Worm (Caenorhabditis elegans): ENCODE data around the gene W02B8.1.

Gene W02B8.1

DNA sequence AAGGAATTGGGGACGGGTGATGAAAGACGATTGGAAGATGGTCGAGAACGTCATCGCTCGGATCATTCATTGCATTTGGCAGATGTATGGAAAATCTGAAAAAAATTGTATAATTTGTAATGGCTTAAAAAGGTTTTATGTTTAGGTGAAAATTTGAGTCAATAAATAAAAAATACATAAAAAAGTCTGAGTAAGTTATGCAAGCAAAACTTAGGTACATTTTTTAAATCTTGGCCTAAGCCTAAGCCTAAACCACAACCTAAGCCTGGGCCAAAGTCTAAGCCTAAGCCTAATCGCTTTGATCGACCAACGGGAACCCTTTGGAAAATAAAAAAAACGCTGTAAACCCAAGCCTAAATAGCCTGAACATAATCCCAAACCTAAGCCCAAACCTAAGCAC lies 30.0 kb upstream of the W02B8.1 start, which contains the start of gene hot-3:
hot-3 (minus strand) TSS at position 101 of the 400 bp plus-strand sequence.
- TF ChIP-seq mdl-1 (tag; optimal IDR thresholded peaks at IDR 0.05): no peak
- no peak for TF ChIP-seq lsy-2 (tag; optimal IDR thresholded peaks at IDR 0.05)
- no peak for TF ChIP-seq lin-13 (GFP tag; optimal IDR thresholded peaks at IDR 0.05)
- no peak for TF ChIP-seq C34F6.9 (tag; optimal IDR thresholded peaks at IDR 0.05)
- no peak for TF ChIP-seq ama-1 (optimal IDR thresholded peaks at IDR 0.05)
- TF ChIP-seq dmd-4 (tag; optimal IDR thresholded peaks at IDR 0.05): no peak
- no peak for TF ChIP-seq sma-3 (GFP tag; optimal IDR thresholded peaks at IDR 0.05)
- TF ChIP-seq nhr-10 (tag; optimal IDR thresholded peaks at IDR 0.05): no peak
- no peak for TF ChIP-seq unc-39 (tag; optimal IDR thresholded peaks at IDR 0.05)

DNA sequence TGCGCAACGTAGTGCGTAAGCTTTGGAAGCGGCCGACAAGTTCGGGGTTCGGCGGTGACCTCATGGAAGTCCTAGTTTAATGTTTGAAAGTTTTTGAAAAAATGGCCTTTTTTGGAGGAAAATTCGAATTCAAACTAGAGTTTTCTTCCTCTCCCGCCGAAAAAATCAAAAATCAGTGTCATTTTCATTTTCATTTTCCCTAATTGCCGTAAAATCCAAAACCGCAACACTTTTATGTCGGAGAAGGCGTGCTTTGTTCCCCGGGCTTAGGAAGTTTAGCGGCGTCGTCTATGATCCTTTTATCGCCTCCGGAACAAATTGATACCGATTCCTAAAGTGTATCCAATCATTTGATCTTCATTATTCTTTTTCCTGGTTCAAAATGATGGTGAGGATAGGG lies 23.0 kb upstream of the W02B8.1 start, which contains the start of gene mltn-5:
mltn-5 (plus strand) TSS at position 301 of the 400 bp plus-strand sequence.
- no peak for TF ChIP-seq ZK546.5 (tag; optimal IDR thresholded peaks at IDR 0.05)
- TF ChIP-seq ama-1 (optimal IDR thresholded peaks at IDR 0.05): no peak
- no peak for TF ChIP-seq nhr-237 (tag; optimal IDR thresholded peaks at IDR 0.05)
- TF ChIP-seq unc-62 (GFP tag; optimal IDR thresholded peaks at IDR 0.05): no peak
- TF ChIP-seq unc-55 (GFP tag; optimal IDR thresholded peaks at IDR 0.05): no peak
- no peak for TF ChIP-seq lin-11 (tag; optimal IDR thresholded peaks at IDR 0.05)
- no peak for TF ChIP-seq snpc-4 (tag; optimal IDR thresholded peaks at IDR 0.05)
- no peak for TF ChIP-seq Y55F3AM.14 (GFP tag; optimal IDR thresholded peaks at IDR 0.05)
- no peak for TF ChIP-seq nhr-21 (tag; optimal IDR thresholded peaks at IDR 0.05)
- no peak for TF ChIP-seq aly-2 (tag; optimal IDR thresholded peaks at IDR 0.05)
- no peak for TF ChIP-seq ztf-4 (tag; optimal IDR thresholded peaks at IDR 0.05)
- no peak for TF ChIP-seq nhr-12 (tag; optimal IDR thresholded peaks at IDR 0.05)
- TF ChIP-seq ztf-11 (tag; optimal IDR thresholded peaks at IDR 0.05): no peak
- TF ChIP-seq nhr-129 (tag; optimal IDR thresholded peaks at IDR 0.05): no peak
- TF ChIP-seq nhr-23 (tag; optimal IDR thresholded peaks at IDR 0.05): no peak
- TF ChIP-seq C34F6.9 (tag; optimal IDR thresholded peaks at IDR 0.05): no peak
- TF ChIP-seq mab-5 (tag; optimal IDR thresholded peaks at IDR 0.05): no peak

DNA sequence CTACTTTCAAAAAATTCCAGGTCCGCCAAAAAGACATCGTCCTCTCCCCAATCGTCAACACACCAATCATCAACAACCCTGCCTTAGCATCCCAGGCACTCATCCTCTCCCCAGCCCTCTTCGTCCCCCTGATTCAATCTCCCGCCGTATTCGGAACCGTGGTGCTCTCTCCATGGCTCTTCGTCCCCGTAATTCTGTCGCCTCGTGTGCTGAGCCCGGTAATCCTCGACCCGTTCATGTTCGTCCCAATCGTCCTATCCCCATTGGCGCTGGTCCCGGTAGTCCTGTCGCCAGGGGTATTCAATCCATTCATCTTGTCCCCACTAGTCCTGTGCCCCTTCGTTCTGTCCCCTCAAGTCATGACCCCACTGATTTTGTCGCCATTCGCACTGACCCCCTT lies 17.2 kb upstream of the W02B8.1 start:
- TF ChIP-seq sma-3 (GFP tag; optimal IDR thresholded peaks at IDR 0.05): no peak
- TF ChIP-seq elt-1 (tag; optimal IDR thresholded peaks at IDR 0.05): no peak
- TF ChIP-seq egl-27 (tag; optimal IDR thresholded peaks at IDR 0.05): no peak
- TF ChIP-seq nhr-12 (tag; optimal IDR thresholded peaks at IDR 0.05): no peak
- no peak for TF ChIP-seq nhr-23 (tag; optimal IDR thresholded peaks at IDR 0.05)
- TF ChIP-seq Y55F3AM.14 (GFP tag; optimal IDR thresholded peaks at IDR 0.05): no peak
- TF ChIP-seq C34F6.9 (tag; optimal IDR thresholded peaks at IDR 0.05): no peak
- no peak for TF ChIP-seq R02D3.7 (tag; optimal IDR thresholded peaks at IDR 0.05)
- TF ChIP-seq alr-1 (tag; optimal IDR thresholded peaks at IDR 0.05): no peak
- no peak for TF ChIP-seq nhr-6 (tag; optimal IDR thresholded peaks at IDR 0.05)

DNA sequence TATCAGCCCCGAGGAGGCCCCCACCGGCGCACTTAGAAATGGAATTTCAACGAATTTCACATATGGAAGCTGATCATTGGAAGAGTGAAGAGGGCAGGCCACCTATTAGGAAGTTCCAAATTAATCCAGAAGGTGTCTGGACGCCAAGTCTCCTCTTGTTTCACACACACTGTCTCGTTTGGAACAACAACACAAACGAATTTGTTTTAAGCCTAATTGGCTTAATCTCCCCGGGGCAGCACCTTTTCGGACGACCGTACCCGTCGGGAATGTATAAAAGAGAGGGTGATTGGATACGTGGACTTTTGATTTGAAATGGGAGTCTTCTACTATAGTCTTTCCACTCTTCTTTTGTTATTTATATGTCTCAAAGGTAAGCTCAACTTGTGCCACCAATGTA lies 14.1 kb upstream of the W02B8.1 start, which contains the start of gene mltn-3:
mltn-3 (plus strand) TSS at position 301 of the 400 bp plus-strand sequence.
- TF ChIP-seq mbf-1 (tag; optimal IDR thresholded peaks at IDR 0.05): no peak
- no peak for TF ChIP-seq gmeb-1 (tag; optimal IDR thresholded peaks at IDR 0.05)
- TF ChIP-seq ztf-1 (GFP tag; conservative IDR thresholded peaks at IDR 0.05): no peak
- TF ChIP-seq nhr-237 (tag; optimal IDR thresholded peaks at IDR 0.05): no peak
- no peak for TF ChIP-seq nhr-25 (tag; optimal IDR thresholded peaks at IDR 0.05)
- no peak for TF ChIP-seq sem-4 (tag; optimal IDR thresholded peaks at IDR 0.05)
- no peak for TF ChIP-seq crh-2 (tag; optimal IDR thresholded peaks at IDR 0.05)
- TF ChIP-seq nhr-6 (tag; optimal IDR thresholded peaks at IDR 0.05): no peak
- no peak for TF ChIP-seq ztf-11 (tag; optimal IDR thresholded peaks at IDR 0.05)
- no peak for TF ChIP-seq zag-1 (tag; optimal IDR thresholded peaks at IDR 0.05)
- no peak for TF ChIP-seq dmd-4 (tag; optimal IDR thresholded peaks at IDR 0.05)

- TF ChIP-seq lin-39 (tag; optimal IDR thresholded peaks at IDR 0.05) (no peak), elt-1 (tag; optimal IDR thresholded peaks at IDR 0.05) (no peak), lin-11 (tag; optimal IDR thresholded peaks at IDR 0.05) (peak; percentile 71), alr-1 (tag; optimal IDR thresholded peaks at IDR 0.05) (no peak), mbf-1 (tag; optimal IDR thresholded peaks at IDR 0.05) (no peak), ZK546.5 (tag; optimal IDR thresholded peaks at IDR 0.05) (no peak), nhr-6 (tag; optimal IDR thresholded peaks at IDR 0.05) (no peak), gmeb-1 (tag; optimal IDR thresholded peaks at IDR 0.05) (peak; percentile 97), mdl-1 (tag; optimal IDR thresholded peaks at IDR 0.05) (no peak), nhr-77 (tag; optimal IDR thresholded peaks at IDR 0.05) (no peak), crh-2 (tag; optimal IDR thresholded peaks at IDR 0.05) (no peak), nhr-129 (tag; optimal IDR thresholded peaks at IDR 0.05) (peak; percentile 87), zag-1 (tag; optimal IDR thresholded peaks at IDR 0.05) (no peak), lin-13 (GFP tag; optimal IDR thresholded peaks at IDR 0.05) (no peak), snpc-4 (tag; optimal IDR thresholded peaks at IDR 0.05) (peak; percentile 68), egl-27 (tag; optimal IDR thresholded peaks at IDR 0.05) (peak; percentile 36), sem-4 (tag; optimal IDR thresholded peaks at IDR 0.05) (no peak), ztf-11 (tag; optimal IDR thresholded peaks at IDR 0.05) (no peak), fos-1 (tag; optimal IDR thresholded peaks at IDR 0.05) (no peak), unc-62 (GFP tag; optimal IDR thresholded peaks at IDR 0.05) (no peak), ama-1 (optimal IDR thresholded peaks at IDR 0.05) (no peak), skn-1 (tag; optimal IDR thresholded peaks at IDR 0.05) (no peak), nhr-25 (tag; optimal IDR thresholded peaks at IDR 0.05) (no peak), nhr-11 (tag; optimal IDR thresholded peaks at IDR 0.05) (no peak), sma-3 (GFP tag; optimal IDR thresholded peaks at IDR 0.05) (peak; percentile 50), nhr-23 (tag; optimal IDR thresholded peaks at IDR 0.05) (no peak), blmp-1 (tag; optimal IDR thresholded peaks at IDR 0.05; ENCODE audit: insufficient read depth) (peak; percentile 37), C34F6.9 (tag; optimal IDR thresholded peaks at IDR 0.05) (peak; percentile 84), ceh-82 (tag; optimal IDR thresholded peaks at IDR 0.05) (no peak), R02D3.7 (tag; optimal IDR thresholded peaks at IDR 0.05) (no peak)
Observed at ce11 chrII:13908592-13908991, 6.7 kb upstream of the W02B8.1 start, which contains the start of gene citk-1. Gene citk-1 (plus strand): TSS chrII:13908914.
